Fruit fly (Drosophila melanogaster) S2 (cell line): ENCODE measurements around the gene Lk.

Experiments used
- CG8478 ChIP-seq: fragments of >200 bp; optimal IDR thresholded peaks from 2 replicates; lab custom pipeline; 2018
- CTCF ChIP-seq, 2 experiments: fragments of >200 bp; optimal IDR thresholded peaks; 2 replicates each; lab custom pipeline; 2018

The Lk gene

dm6 chr3L:14552041-14552924 lies 8.3 kb downstream of the Lk start:
- TF ChIP-seq CTCF (optimal IDR thresholded peaks at IDR 0.05; lab: Kevin White, UChicago) (no peak), CG8478 (lab: Kevin White, UChicago) (no peak)

- TF ChIP-seq CG8478 (lab: Kevin White, UChicago), result no peak
- no peak for TF ChIP-seq CTCF (optimal IDR thresholded peaks at IDR 0.05; lab: Kevin White, UChicago)
Measured at dm6 chr3L:14551621-14552020, 8.9 kb downstream of the Lk start.

dm6 chr3L:14550839-14551415 lies 9.6 kb downstream of the Lk start, which contains the start of gene Gbs-70E:
Gbs-70E (minus strand) TSS chr3L:14550975.
- TF ChIP-seq CTCF (optimal IDR thresholded peaks at IDR 0.05; lab: Kevin White, UChicago), result no peak
- no peak for TF ChIP-seq CG8478 (lab: Kevin White, UChicago)

dm6 chr3L:14549958-14550357 lies 10.6 kb downstream of the Lk start:
- TF ChIP-seq CTCF (optimal IDR thresholded peaks at IDR 0.05; lab: Kevin White, UChicago), result no peak
- no peak for TF ChIP-seq CG8478 (lab: Kevin White, UChicago)

dm6 chr3L:14549215-14549614 lies 11.3 kb downstream of the Lk start:
- TF ChIP-seq CG8478 (lab: Kevin White, UChicago) (no peak), CTCF (optimal IDR thresholded peaks at IDR 0.05; lab: Kevin White, UChicago) (no peak)

dm6 chr3L:14547811-14548765 lies 12.5 kb downstream of the Lk start:
- no peak for TF ChIP-seq CG8478 (lab: Kevin White, UChicago)
- no peak for TF ChIP-seq CTCF (optimal IDR thresholded peaks at IDR 0.05; lab: Kevin White, UChicago)

- TF ChIP-seq CG8478 (lab: Kevin White, UChicago) (no peak), CTCF (optimal IDR thresholded peaks at IDR 0.05; lab: Kevin White, UChicago) (no peak)
Measured at dm6 chr3L:14546918-14547533, 13.5 kb downstream of the Lk start.

- TF ChIP-seq CG8478 (lab: Kevin White, UChicago), result no peak
- no peak for TF ChIP-seq CTCF (optimal IDR thresholded peaks at IDR 0.05; lab: Kevin White, UChicago)
Measured at dm6 chr3L:14544987-14545943, 15.3 kb downstream of the Lk start.

dm6 chr3L:14543971-14544655 lies 16.5 kb downstream of the Lk start:
- TF ChIP-seq CTCF (optimal IDR thresholded peaks at IDR 0.05; lab: Kevin White, UChicago) (no peak), CG8478 (lab: Kevin White, UChicago) (no peak)

- TF ChIP-seq CTCF (optimal IDR thresholded peaks at IDR 0.05; lab: Kevin White, UChicago), result peak; percentile 81 to 83
- TF ChIP-seq CG8478 (lab: Kevin White, UChicago), result no peak
Measured at dm6 chr3L:14537435-14537991, 23.1 kb downstream of the Lk start, which contains the start of gene Mpcp2. Mpcp2 (plus strand) TSS chr3L:14537651.

dm6 chr3L:14536042-14536684 lies 24.4 kb downstream of the Lk start, which contains the start of the genes bbg and CG43246:
bbg (minus strand) TSS chr3L:14536276.
CG43246 (plus strand) TSS chr3L:14536634.
- no peak for TF ChIP-seq CG8478 (lab: Kevin White, UChicago)
- TF ChIP-seq CTCF (optimal IDR thresholded peaks at IDR 0.05; lab: Kevin White, UChicago), result no peak
